Worm (Caenorhabditis elegans) whole organism, L1 larva: ENCODE data around the gene srh-130.

Experiments used
- F16B12.6 ChIP-seq: fragments of 150-350 bp; optimal IDR thresholded peaks from 2 replicates; lab custom pipeline; 2014; ENCODE audit warnings: missing biosample characterization, missing genetic modification characterization
- ama-1 ChIP-seq: fragments of 150-350 bp; optimal IDR thresholded peaks from 2 replicates; lab custom pipeline; 2014
- blmp-1 ChIP-seq: fragments of 150-350 bp; optimal IDR thresholded peaks from 2 replicates; lab custom pipeline; 2014; ENCODE audit warnings: missing biosample characterization, missing genetic modification characterization
- ceh-8 ChIP-seq: fragments of 200-800 bp; sonication (Bioruptor generic); optimal IDR thresholded peaks from 2 replicates; lab custom pipeline; 2018; ENCODE audit warnings: mild to moderate bottlenecking, missing genetic modification characterization, moderate library complexity, missing compliant biosample characterization
- ceh-88 ChIP-seq: fragments of 200-800 bp; sonication (Bioruptor generic); IDR thresholded peaks from 2 replicates; pipeline ENCODE4 v1.3.6; 2022; ENCODE audit warnings: missing genetic modification characterization, missing compliant biosample characterization
- fkh-10 ChIP-seq: sonication (generic microtip); optimal IDR thresholded peaks from 2 replicates; lab custom pipeline; 2017; ENCODE audit warnings: missing biosample characterization, missing genetic modification reagents, missing genetic modification characterization
- isw-1 ChIP-seq: fragments of 200-800 bp; sonication (Bioruptor generic); IDR thresholded peaks from 2 replicates; pipeline ENCODE4 v1.3.6; 2022; ENCODE audit warnings: missing genetic modification characterization, missing compliant biosample characterization
- lir-3 ChIP-seq: sonication (generic microtip); optimal IDR thresholded peaks from 2 replicates; lab custom pipeline; 2016; ENCODE audit warnings: mild to moderate bottlenecking, missing genetic modification characterization, moderate library complexity, missing compliant biosample characterization; ENCODE audit not compliant: poor library complexity
- lsy-2 ChIP-seq, 2 experiments: fragments of 150-350 bp; optimal IDR thresholded peaks; 2 replicates each; lab custom pipeline; 2014; ENCODE audit warnings: missing biosample characterization in 2 of 2, missing genetic modification characterization in 2 of 2
- nhr-11 ChIP-seq: fragments of 150-350 bp; optimal IDR thresholded peaks from 2 replicates; lab custom pipeline; 2014; ENCODE audit warnings: missing biosample characterization, missing genetic modification characterization
- nhr-77 ChIP-seq: fragments of 150-350 bp; optimal IDR thresholded peaks from 2 replicates; lab custom pipeline; 2014; ENCODE audit warnings: missing biosample characterization, missing genetic modification characterization
- pag-3 ChIP-seq: sonication (generic microtip); optimal IDR thresholded peaks from 2 replicates; lab custom pipeline; 2017; ENCODE audit warnings: missing genetic modification characterization, mild to moderate bottlenecking, missing compliant biosample characterization, antibody characterized with exemption, borderline replicate concordance; ENCODE audit not compliant: insufficient read depth
- snu-23 ChIP-seq: sonication (generic microtip); optimal IDR thresholded peaks from 2 replicates; lab custom pipeline; 2016; ENCODE audit warnings: missing genetic modification characterization, missing compliant biosample characterization
- ztf-11 ChIP-seq, 2 experiments: sonication (generic microtip); optimal IDR thresholded peaks; 2 replicates each; lab custom pipeline; 2016 to 2017; ENCODE audit warnings: missing genetic modification characterization in 2 of 2, missing biosample characterization in 1 of 2, missing compliant biosample characterization in 1 of 2

ce11 chrV:5157660-5158059 is 6.7 kb downstream of the srh-130 start, which contains the start of gene srx-39:
- TF ChIP-seq ztf-11 (tag; optimal IDR thresholded peaks at IDR 0.05; lab: Kevin White, UChicago) (no peak), pag-3 (tag; lab: Kevin White, UChicago) (no peak), fkh-10 (GFP tag; lab: Kevin White, UChicago) (no peak), nhr-11 (tag; lab: Kevin White, UChicago) (no peak), snu-23 (GFP tag; lab: Kevin White, UChicago) (no peak), lsy-2 (tag; optimal IDR thresholded peaks at IDR 0.05; lab: Kevin White, UChicago) (no peak), F16B12.6 (tag; lab: Kevin White, UChicago) (no peak), blmp-1 (tag; lab: Kevin White, UChicago) (no peak), ceh-8 (GFP tag; lab: Kevin White, UChicago) (no peak), ama-1 (lab: Kevin White, UChicago) (no peak), lir-3 (tag; lab: Kevin White, UChicago) (no peak), isw-1 (GFP tag; lab: Robert Waterston, UW) (no peak), nhr-77 (no peak), ceh-88 (GFP tag; lab: Robert Waterston, UW) (no peak)
